Fruit fly (Drosophila melanogaster): ENCODE measurements around the gene beg.

- TF ChIP-seq otp (GFP tag; IDR thresholded peaks at IDR 0.05) (no peak), kay (GFP tag; optimal IDR thresholded peaks at IDR 0.05) (no peak), CG10543 (GFP tag; optimal IDR thresholded peaks at IDR 0.05) (no peak), Tbp (GFP tag; optimal IDR thresholded peaks at IDR 0.05) (no peak), CG5953 (GFP tag; IDR thresholded peaks at IDR 0.05) (no peak), toy (GFP tag; IDR thresholded peaks at IDR 0.05) (no peak), dan (GFP tag; IDR thresholded peaks at IDR 0.05) (no peak), croc (GFP tag; conservative IDR thresholded peaks at IDR 0.05) (no peak)
These were observed 3.5 kb upstream of the beg start, which contains the start of gene Ilp8 for dm6 chr3L:17031971-17032370.

Data from whole organism, embryonic.